Worm (Caenorhabditis elegans): ENCODE measurements around the gene warf-1.

The warf-1 gene

ce11 chrIV:7611396-7611795, 23.2 kb upstream of the warf-1 start:
- TF ChIP-seq Y55F3AM.14 (GFP tag; optimal IDR thresholded peaks at IDR 0.05) (no peak), lin-13 (GFP tag; optimal IDR thresholded peaks at IDR 0.05) (no peak), crh-2 (tag; optimal IDR thresholded peaks at IDR 0.05) (no peak), unc-55 (GFP tag; optimal IDR thresholded peaks at IDR 0.05) (peak; percentile 45), nhr-21 (tag; optimal IDR thresholded peaks at IDR 0.05) (no peak), nhr-11 (tag; optimal IDR thresholded peaks at IDR 0.05) (no peak), sem-4 (tag; optimal IDR thresholded peaks at IDR 0.05) (no peak), nhr-10 (tag; optimal IDR thresholded peaks at IDR 0.05) (no peak), alr-1 (tag; optimal IDR thresholded peaks at IDR 0.05) (no peak), ama-1 (optimal IDR thresholded peaks at IDR 0.05) (no peak), sma-3 (GFP tag; optimal IDR thresholded peaks at IDR 0.05) (no peak), mdl-1 (tag; optimal IDR thresholded peaks at IDR 0.05) (no peak), dmd-4 (tag; optimal IDR thresholded peaks at IDR 0.05) (no peak), sma-9 (GFP tag; optimal IDR thresholded peaks at IDR 0.05) (peak; percentile 8), sma-9 (tag; optimal IDR thresholded peaks at IDR 0.05) (no peak), nhr-77 (tag; optimal IDR thresholded peaks at IDR 0.05) (no peak)

- TF ChIP-seq nhr-21 (tag; optimal IDR thresholded peaks at IDR 0.05) (no peak), C34F6.9 (tag; optimal IDR thresholded peaks at IDR 0.05) (peak; percentile 4)
These were observed 22.1 kb upstream of the warf-1 start for ce11 chrIV:7612523-7612922.

- TF ChIP-seq ceh-16 (tag; optimal IDR thresholded peaks at IDR 0.05): no peak
- TF ChIP-seq sma-9 (GFP tag; optimal IDR thresholded peaks at IDR 0.05): no peak
- no peak for TF ChIP-seq sma-9 (tag; optimal IDR thresholded peaks at IDR 0.05)
- TF ChIP-seq nhr-129 (tag; optimal IDR thresholded peaks at IDR 0.05): no peak
- TF ChIP-seq unc-39 (tag; optimal IDR thresholded peaks at IDR 0.05): no peak
- TF ChIP-seq dmd-4 (tag; optimal IDR thresholded peaks at IDR 0.05): no peak
- TF ChIP-seq unc-62 (GFP tag; optimal IDR thresholded peaks at IDR 0.05): no peak
- TF ChIP-seq nhr-12 (tag; optimal IDR thresholded peaks at IDR 0.05): no peak
- peak; percentile 57 for TF ChIP-seq zag-1 (tag; optimal IDR thresholded peaks at IDR 0.05)
- TF ChIP-seq elt-1 (tag; optimal IDR thresholded peaks at IDR 0.05): no peak
- TF ChIP-seq nhr-77 (tag; optimal IDR thresholded peaks at IDR 0.05): no peak
- peak; percentile 73 for TF ChIP-seq unc-55 (GFP tag; optimal IDR thresholded peaks at IDR 0.05)
- no peak for TF ChIP-seq fos-1 (tag; optimal IDR thresholded peaks at IDR 0.05)
- TF ChIP-seq alr-1 (tag; optimal IDR thresholded peaks at IDR 0.05): no peak
- no peak for TF ChIP-seq aly-2 (tag; optimal IDR thresholded peaks at IDR 0.05)
- no peak for TF ChIP-seq lin-11 (tag; optimal IDR thresholded peaks at IDR 0.05)
- peak in 1 of 2 experiments; percentile 44 for TF ChIP-seq mdl-1 (tag; optimal IDR thresholded peaks at IDR 0.05)
- no peak for TF ChIP-seq skn-1 (tag; optimal IDR thresholded peaks at IDR 0.05)
- no peak for TF ChIP-seq mab-5 (tag; optimal IDR thresholded peaks at IDR 0.05)
- TF ChIP-seq nhr-6 (tag; optimal IDR thresholded peaks at IDR 0.05): no peak
- peak in 1 of 2 experiments; percentile 24 for TF ChIP-seq lsy-2 (tag; optimal IDR thresholded peaks at IDR 0.05)
- peak; percentile 23 for TF ChIP-seq F13H6.1 (tag; optimal IDR thresholded peaks at IDR 0.05)
- no peak for TF ChIP-seq ztf-4 (tag; optimal IDR thresholded peaks at IDR 0.05)
- peak; percentile 52 for TF ChIP-seq C34F6.9 (tag; optimal IDR thresholded peaks at IDR 0.05)
- no peak for TF ChIP-seq peb-1 (tag; optimal IDR thresholded peaks at IDR 0.05)
- TF ChIP-seq R02D3.7 (tag; optimal IDR thresholded peaks at IDR 0.05): no peak
- no peak for TF ChIP-seq nhr-25 (tag; optimal IDR thresholded peaks at IDR 0.05)
- no peak for TF ChIP-seq mbf-1 (tag; optimal IDR thresholded peaks at IDR 0.05)
- TF ChIP-seq ztf-1 (GFP tag; conservative IDR thresholded peaks at IDR 0.05): no peak
- TF ChIP-seq ztf-11 (tag; optimal IDR thresholded peaks at IDR 0.05): no peak
- TF ChIP-seq ZK546.5 (tag; optimal IDR thresholded peaks at IDR 0.05): no peak
- peak; percentile 6 for TF ChIP-seq crh-2 (tag; optimal IDR thresholded peaks at IDR 0.05)
- peak; percentile 60 for TF ChIP-seq sem-4 (tag; optimal IDR thresholded peaks at IDR 0.05)
- TF ChIP-seq nhr-23 (tag; optimal IDR thresholded peaks at IDR 0.05): no peak
- no peak for TF ChIP-seq lin-39 (tag; optimal IDR thresholded peaks at IDR 0.05)
- TF ChIP-seq nhr-10 (tag; optimal IDR thresholded peaks at IDR 0.05): no peak
- no peak for TF ChIP-seq gmeb-1 (tag; optimal IDR thresholded peaks at IDR 0.05)
- no peak for TF ChIP-seq nhr-11 (tag; optimal IDR thresholded peaks at IDR 0.05)
- no peak for TF ChIP-seq sma-3 (GFP tag; optimal IDR thresholded peaks at IDR 0.05)
- TF ChIP-seq blmp-1 (tag; optimal IDR thresholded peaks at IDR 0.05; ENCODE audit: insufficient read depth): no peak
- peak; percentile 7 for TF ChIP-seq Y55F3AM.14 (GFP tag; optimal IDR thresholded peaks at IDR 0.05)
- TF ChIP-seq nhr-237 (tag; optimal IDR thresholded peaks at IDR 0.05): no peak
- no peak for TF ChIP-seq snpc-4 (tag; optimal IDR thresholded peaks at IDR 0.05)
- TF ChIP-seq lin-13 (GFP tag; optimal IDR thresholded peaks at IDR 0.05): no peak
- no peak for TF ChIP-seq egl-27 (tag; optimal IDR thresholded peaks at IDR 0.05)
- TF ChIP-seq nhr-21 (tag; optimal IDR thresholded peaks at IDR 0.05): no peak
- TF ChIP-seq ama-1 (optimal IDR thresholded peaks at IDR 0.05): no peak
- TF ChIP-seq ceh-82 (tag; optimal IDR thresholded peaks at IDR 0.05): no peak
- TF ChIP-seq elt-3 (tag; optimal IDR thresholded peaks at IDR 0.05): no peak
These were observed 15.3 kb upstream of the warf-1 start for ce11 chrIV:7619261-7619660.
